Fruit fly (Drosophila melanogaster) whole organism, embryonic: ENCODE measurements around the gene mop.

ENCODE experiments used
- Ada2b ChIP-seq: fragments of 200-800 bp; sonication (Bioruptor generic); IDR thresholded peaks from 2 replicates; pipeline ENCODE4 v1.3.6; 2022; ENCODE audit warnings: missing biosample characterization, missing genetic modification characterization
- C15 ChIP-seq: fragments of 200-800 bp; sonication (Bioruptor generic); IDR thresholded peaks from 3 replicates; pipeline ENCODE4 v1.3.6; 2022; ENCODE audit warnings: missing biosample characterization, missing genetic modification characterization
- CG11695 ChIP-seq: fragments of 200-800 bp; sonication (Bioruptor generic); IDR thresholded peaks from 3 replicates; pipeline ENCODE4 v1.3.6; 2022; ENCODE audit warnings: missing biosample characterization, missing genetic modification characterization
- CG12071 ChIP-seq: fragments of 200-800 bp; sonication (Bioruptor generic); optimal IDR thresholded peaks from 3 replicates; lab custom pipeline; 2018; ENCODE audit warnings: missing biosample characterization, mild to moderate bottlenecking, missing genetic modification characterization
- CG12219 ChIP-seq: fragments of 200-800 bp; sonication (Bioruptor generic); optimal IDR thresholded peaks from 3 replicates; lab custom pipeline; 2018; ENCODE audit warnings: missing biosample characterization, mild to moderate bottlenecking, missing genetic modification characterization
- CG15011 ChIP-seq: fragments of 200-800 bp; sonication (Bioruptor generic); optimal IDR thresholded peaks from 3 replicates; lab custom pipeline; 2018; ENCODE audit warnings: missing biosample characterization, mild to moderate bottlenecking, missing genetic modification characterization
- CG1603 ChIP-seq: fragments of 200-800 bp; sonication (Bioruptor generic); optimal IDR thresholded peaks from 2 replicates; lab custom pipeline; 2019; ENCODE audit warnings: missing biosample characterization, mild to moderate bottlenecking, missing genetic modification characterization, moderate library complexity
- CG16779 ChIP-seq: fragments of 200-800 bp; sonication (Bioruptor generic); IDR thresholded peaks from 2 replicates; pipeline ENCODE4 v1.3.6; 2022; ENCODE audit warnings: missing biosample characterization, missing genetic modification characterization
- CG17186 ChIP-seq: fragments of 200-800 bp; sonication (Bioruptor generic); optimal IDR thresholded peaks from 3 replicates; lab custom pipeline; 2017; ENCODE audit warnings: missing biosample characterization, missing genetic modification reagents, missing genetic modification characterization
- CG3407 ChIP-seq: fragments of 200-800 bp; sonication (Bioruptor generic); optimal IDR thresholded peaks from 2 replicates; lab custom pipeline; 2018; ENCODE audit warnings: missing biosample characterization, mild to moderate bottlenecking, missing genetic modification characterization
- CG34376 ChIP-seq: fragments of 200-800 bp; sonication (Bioruptor generic); optimal IDR thresholded peaks from 2 replicates; lab custom pipeline; 2018; ENCODE audit warnings: missing biosample characterization, mild to moderate bottlenecking, missing genetic modification characterization
- CG3847 ChIP-seq: fragments of 200-800 bp; sonication (Bioruptor generic); IDR thresholded peaks from 2 replicates; pipeline ENCODE4 v1.3.6; 2022; ENCODE audit warnings: missing biosample characterization, missing genetic modification characterization
- CG4328 ChIP-seq: fragments of 200-800 bp; sonication (Bioruptor generic); optimal IDR thresholded peaks from 3 replicates; lab custom pipeline; 2017; ENCODE audit warnings: missing biosample characterization, missing genetic modification reagents, missing genetic modification characterization
- CG4730 ChIP-seq: fragments of 200-800 bp; sonication (Bioruptor generic); IDR thresholded peaks from 2 replicates; pipeline ENCODE4 v1.3.6; 2022; ENCODE audit warnings: missing biosample characterization, missing genetic modification characterization
- CG5180 ChIP-seq: fragments of 200-800 bp; sonication (Bioruptor generic); optimal IDR thresholded peaks from 3 replicates; lab custom pipeline; 2017; ENCODE audit warnings: missing biosample characterization, missing genetic modification characterization, mild to moderate bottlenecking, moderate library complexity, missing genetic modification reagents
- CG6254 ChIP-seq: fragments of 200-800 bp; sonication (Bioruptor generic); optimal IDR thresholded peaks from 3 replicates; lab custom pipeline; 2017; ENCODE audit warnings: mild to moderate bottlenecking, missing biosample characterization, missing genetic modification reagents, missing genetic modification characterization
- CG6683 ChIP-seq: fragments of 200-800 bp; sonication (Bioruptor generic); optimal IDR thresholded peaks from 2 replicates; lab custom pipeline; 2017; ENCODE audit warnings: missing biosample characterization, mild to moderate bottlenecking, missing genetic modification characterization, missing genetic modification reagents
- CG6854 ChIP-seq: fragments of 200-800 bp; sonication (Bioruptor generic); optimal IDR thresholded peaks from 3 replicates; lab custom pipeline; 2017; ENCODE audit warnings: missing biosample characterization, mild to moderate bottlenecking, missing genetic modification characterization
- CG7786 ChIP-seq: fragments of 200-800 bp; sonication (Bioruptor generic); optimal IDR thresholded peaks from 2 replicates; lab custom pipeline; 2016; ENCODE audit warnings: missing biosample characterization, missing genetic modification characterization
- CG8478 ChIP-seq: fragments of >200 bp; optimal IDR thresholded peaks from 2 replicates; lab custom pipeline; 2018
- CG8924 ChIP-seq: fragments of 200-800 bp; optimal IDR thresholded peaks from 3 replicates; lab custom pipeline; 2019; ENCODE audit warnings: missing biosample characterization, mild to moderate bottlenecking, missing genetic modification characterization, moderate library complexity
- CTCF ChIP-seq: fragments of 200-800 bp; sonication (Bioruptor generic); optimal IDR thresholded peaks from 2 replicates; lab custom pipeline; 2017; ENCODE audit warnings: missing biosample characterization, mild to moderate bottlenecking, missing genetic modification characterization, moderate library complexity
- CrebB ChIP-seq: fragments of 200-800 bp; sonication (Bioruptor generic); optimal IDR thresholded peaks from 3 replicates; lab custom pipeline; 2018; ENCODE audit warnings: missing biosample characterization, mild to moderate bottlenecking, missing genetic modification characterization
- Doc3 ChIP-seq: fragments of 200-800 bp; sonication (Bioruptor generic); IDR thresholded peaks from 3 replicates; pipeline ENCODE4 v1.3.6; 2022; ENCODE audit warnings: missing biosample characterization, missing genetic modification characterization; ENCODE audit not compliant: partially characterized antibody
- Elba2 ChIP-seq: fragments of 200-800 bp; sonication (Bioruptor generic); optimal IDR thresholded peaks from 3 replicates; lab custom pipeline; 2016; ENCODE audit warnings: missing biosample characterization, missing genetic modification characterization
- HLH54F ChIP-seq: fragments of 200-800 bp; sonication (Bioruptor generic); optimal IDR thresholded peaks from 3 replicates; lab custom pipeline; 2016; ENCODE audit warnings: missing biosample characterization, missing genetic modification characterization
- Lhr ChIP-seq: fragments of 200-800 bp; sonication (Bioruptor generic); optimal IDR thresholded peaks from 3 replicates; lab custom pipeline; 2017; ENCODE audit warnings: mild to moderate bottlenecking, missing biosample characterization, missing genetic modification reagents, missing genetic modification characterization
- Lpt ChIP-seq: fragments of >200 bp; optimal IDR thresholded peaks from 2 replicates; lab custom pipeline; 2018; ENCODE audit warnings: missing biosample characterization, missing genetic modification characterization
- Max ChIP-seq: fragments of 200-800 bp; sonication (Bioruptor generic); optimal IDR thresholded peaks from 2 replicates; lab custom pipeline; 2016; ENCODE audit warnings: missing biosample characterization, mild to moderate bottlenecking, missing genetic modification characterization
- Nf-YA ChIP-seq: fragments of 200-800 bp; sonication (Bioruptor generic); IDR thresholded peaks from 2 replicates; pipeline ENCODE4 v1.3.6; 2022; ENCODE audit warnings: missing biosample characterization, missing genetic modification characterization
- Nf-YB ChIP-seq: fragments of 200-800 bp; sonication (Bioruptor generic); optimal IDR thresholded peaks from 3 replicates; lab custom pipeline; 2019; ENCODE audit warnings: missing biosample characterization, mild to moderate bottlenecking, missing genetic modification characterization, moderate library complexity
- Sox102F ChIP-seq: fragments of 200-800 bp; sonication (Bioruptor generic); optimal IDR thresholded peaks from 2 replicates; lab custom pipeline; 2018; ENCODE audit warnings: missing biosample characterization, mild to moderate bottlenecking, missing genetic modification characterization, moderate library complexity
- Usf ChIP-seq: fragments of 200-800 bp; sonication (Bioruptor generic); optimal IDR thresholded peaks from 2 replicates; lab custom pipeline; 2017; ENCODE audit warnings: missing genotype, missing biosample characterization, missing genetic modification characterization
- Xrp1 ChIP-seq: fragments of 200-800 bp; sonication (Bioruptor generic); IDR thresholded peaks from 2 replicates; pipeline ENCODE4 v1.3.6; 2022; ENCODE audit warnings: missing biosample characterization, missing genetic modification characterization
- ab ChIP-seq: fragments of 200-800 bp; sonication (Bioruptor generic); optimal IDR thresholded peaks from 2 replicates; lab custom pipeline; 2016; ENCODE audit warnings: missing biosample characterization, missing genetic modification characterization
- abd-A ChIP-seq: fragments of 200-800 bp; sonication (Bioruptor generic); optimal IDR thresholded peaks from 3 replicates; lab custom pipeline; 2019; ENCODE audit warnings: missing biosample characterization, mild to moderate bottlenecking, missing genetic modification characterization, moderate library complexity
- az2 ChIP-seq: fragments of 200-800 bp; sonication (Bioruptor generic); optimal IDR thresholded peaks from 3 replicates; lab custom pipeline; 2016; ENCODE audit warnings: missing biosample characterization, missing genetic modification characterization
- bowl ChIP-seq: fragments of 200-800 bp; sonication (Bioruptor generic); IDR thresholded peaks from 2 replicates; pipeline ENCODE4 v1.3.6; 2022; ENCODE audit warnings: missing biosample characterization, missing genetic modification characterization
- br ChIP-seq: fragments of >200 bp; optimal IDR thresholded peaks from 2 replicates; lab custom pipeline; 2017
- chm ChIP-seq: fragments of 200-800 bp; sonication (Bioruptor generic); IDR thresholded peaks from 2 replicates; pipeline ENCODE4 v1.3.6; 2022; ENCODE audit warnings: missing biosample characterization, missing genetic modification characterization
- gce ChIP-seq: fragments of 200-800 bp; sonication (Bioruptor generic); IDR thresholded peaks from 3 replicates; pipeline ENCODE4 v1.3.6; 2022; ENCODE audit warnings: missing biosample characterization, missing genetic modification characterization
- gcm2 ChIP-seq: fragments of 200-800 bp; sonication (Bioruptor generic); optimal IDR thresholded peaks from 2 replicates; lab custom pipeline; 2016; ENCODE audit warnings: missing biosample characterization, missing genetic modification characterization
- grau ChIP-seq: fragments of 200-800 bp; optimal IDR thresholded peaks from 3 replicates; lab custom pipeline; 2019; ENCODE audit warnings: missing biosample characterization, mild to moderate bottlenecking, missing genetic modification characterization, moderate library complexity
- ken ChIP-seq: fragments of 200-800 bp; sonication (Bioruptor generic); IDR thresholded peaks from 3 replicates; pipeline ENCODE4 v1.3.6; 2022; ENCODE audit warnings: missing biosample characterization, missing genetic modification characterization
- knrl ChIP-seq: fragments of 200-800 bp; sonication (Bioruptor generic); IDR thresholded peaks from 3 replicates; pipeline ENCODE4 v1.3.6; 2022; ENCODE audit warnings: missing biosample characterization, missing genetic modification characterization; ENCODE audit not compliant: partially characterized antibody
- mirr ChIP-seq: fragments of 200-800 bp; sonication (Bioruptor generic); optimal IDR thresholded peaks from 3 replicates; lab custom pipeline; 2018; ENCODE audit warnings: missing biosample characterization, mild to moderate bottlenecking, missing genetic modification characterization
- nmo ChIP-seq: fragments of 200-800 bp; sonication (Bioruptor generic); optimal IDR thresholded peaks from 2 replicates; lab custom pipeline; 2018; ENCODE audit warnings: missing biosample characterization, mild to moderate bottlenecking, missing genetic modification characterization, moderate library complexity
- pho ChIP-seq: fragments of 200-800 bp; sonication (Bioruptor generic); optimal IDR thresholded peaks from 2 replicates; lab custom pipeline; 2016; ENCODE audit warnings: missing biosample characterization, missing genetic modification characterization
- rib ChIP-seq: fragments of 200-800 bp; sonication (Bioruptor generic); IDR thresholded peaks from 2 replicates; pipeline ENCODE4 v1.3.6; 2022; ENCODE audit warnings: missing biosample characterization, missing genetic modification characterization
- so ChIP-seq: fragments of 200-800 bp; sonication (Bioruptor generic); IDR thresholded peaks from 3 replicates; pipeline ENCODE4 v1.3.6; 2022; ENCODE audit warnings: missing biosample characterization, missing genetic modification characterization
- sr ChIP-seq: fragments of 200-800 bp; sonication (Bioruptor generic); IDR thresholded peaks from 3 replicates; pipeline ENCODE4 v1.3.6; 2022; ENCODE audit warnings: missing biosample characterization, missing genetic modification characterization
- sug ChIP-seq: fragments of 200-800 bp; optimal IDR thresholded peaks from 2 replicates; lab custom pipeline; 2019; ENCODE audit warnings: missing biosample characterization, mild to moderate bottlenecking, missing genetic modification characterization, moderate library complexity

mop gene

dm6 chr3L:14784949-14785408, 9.1 kb upstream of the mop start (continued):
- TF ChIP-seq abd-A (tag; lab: Kevin White, UChicago) (peak; percentile 80), CrebB (tag; lab: Kevin White, UChicago) (peak; percentile 94), CTCF (peak; percentile 72), CG1603 (tag; lab: Kevin White, UChicago) (peak; percentile 85), gce (GFP tag; lab: Robert Waterston, UW) (peak; percentile 61; the same call in 2 of the 3 replicates), C15 (GFP tag; lab: Robert Waterston, UW) (peak; percentile 87), Ada2b (GFP tag; lab: Robert Waterston, UW) (peak; percentile 86), CG15011 (GFP tag; lab: Kevin White, UChicago) (peak; percentile 98), sug (tag; lab: Kevin White, UChicago) (peak; percentile 93), nmo (peak; percentile 99), Max (GFP tag; lab: Kevin White, UChicago) (peak; percentile 97), CG5180 (GFP tag; lab: Kevin White, UChicago) (peak; percentile 92), CG11695 (peak; percentile 96), chm (GFP tag; lab: Robert Waterston, UW) (peak; percentile 89), CG12071 (GFP tag; lab: Kevin White, UChicago) (peak; percentile 95), pho (GFP tag; lab: Kevin White, UChicago) (peak; percentile 94), grau (tag; lab: Kevin White, UChicago) (peak; percentile 97), gcm2 (GFP tag; lab: Kevin White, UChicago) (peak; percentile 87), Nf-YB (peak; percentile 88), CG17186 (GFP tag; lab: Kevin White, UChicago) (peak; percentile 87), CG4730 (peak; percentile 80), CG4328 (GFP tag; lab: Kevin White, UChicago) (peak; percentile 96), ab (GFP tag; lab: Kevin White, UChicago) (peak; percentile 77), Elba2 (GFP tag; lab: Kevin White, UChicago) (peak; percentile 27), ken (GFP tag; lab: Robert Waterston, UW) (peak; percentile 77), Lpt (no peak), CG3847 (GFP tag; lab: Robert Waterston, UW) (peak; percentile 92), CG16779 (GFP tag; lab: Robert Waterston, UW) (peak; percentile 51; the same call in 1 of the 2 replicates), Lhr (peak; percentile 93), CG6854 (GFP tag; lab: Kevin White, UChicago) (peak; percentile 97), CG6254 (GFP tag; lab: Kevin White, UChicago) (peak; percentile 96), CG7786 (GFP tag; lab: Kevin White, UChicago) (peak; percentile 93), Usf (GFP tag; lab: Kevin White, UChicago) (peak; percentile 94), Xrp1 (GFP tag; lab: Robert Waterston, UW) (peak; percentile 94), HLH54F (GFP tag; lab: Kevin White, UChicago) (peak; percentile 91), sr (GFP tag; lab: Robert Waterston, UW) (peak; percentile 25; the same call in 1 of the 3 replicates), so (GFP tag; lab: Robert Waterston, UW) (peak; percentile 89; the same call in 2 of the 3 replicates), knrl (GFP tag; lab: Robert Waterston, UW) (no peak), CG6683 (GFP tag; lab: Kevin White, UChicago) (peak; percentile 93), CG34376 (peak; percentile 96), az2 (peak; percentile 96), Doc3 (no peak), CG8478 (no peak), Nf-YA (GFP tag; lab: Robert Waterston, UW) (peak; percentile 86), br (lab: Kevin White, UChicago) (no peak), rib (GFP tag; lab: Robert Waterston, UW) (peak; percentile 85), CG3407 (GFP tag; lab: Kevin White, UChicago) (peak; percentile 91), CG8924 (tag; lab: Kevin White, UChicago) (peak; percentile 99), CG12219 (GFP tag; lab: Kevin White, UChicago) (peak; percentile 97), mirr (GFP tag; lab: Kevin White, UChicago) (peak; percentile 90), bowl (GFP tag; lab: Robert Waterston, UW) (peak; percentile 67; the same call in 1 of the 2 replicates), Sox102F (GFP tag; lab: Kevin White, UChicago) (peak; percentile 97)
